Worm (Caenorhabditis elegans): ENCODE data around the gene srd-66.

DNA sequence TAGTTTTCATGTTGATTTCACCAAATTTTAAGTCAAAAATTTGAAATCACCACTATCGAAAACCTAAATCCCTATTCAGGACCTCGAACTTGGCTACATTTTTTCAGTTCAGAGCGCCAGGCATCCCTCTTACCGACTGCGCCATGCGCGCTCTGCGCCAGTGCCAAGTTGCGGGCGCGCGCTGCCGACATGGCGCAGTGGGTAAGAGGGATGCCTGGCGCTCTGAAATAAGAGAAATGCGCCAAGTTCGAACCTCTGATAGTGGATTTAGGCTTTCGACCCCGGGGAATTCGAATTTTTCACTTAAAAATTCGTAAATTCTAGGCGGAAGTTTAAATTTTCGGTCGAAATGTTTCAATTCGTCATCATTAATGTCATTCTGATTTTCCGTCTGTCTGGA is 7.5 kb upstream of the srd-66 start:
- TF ChIP-seq unc-39 (tag; optimal IDR thresholded peaks at IDR 0.05): no peak
- TF ChIP-seq elt-3 (tag; optimal IDR thresholded peaks at IDR 0.05): no peak
- TF ChIP-seq lin-13 (tag; optimal IDR thresholded peaks at IDR 0.05): no peak
